Worm (Caenorhabditis elegans): Measurements from ENCODE around the gene C29F7.1.
A peak's percentile ranks its signal among the peaks of the same experiment; 100 is the strongest.

Gene C29F7.1

DNA sequence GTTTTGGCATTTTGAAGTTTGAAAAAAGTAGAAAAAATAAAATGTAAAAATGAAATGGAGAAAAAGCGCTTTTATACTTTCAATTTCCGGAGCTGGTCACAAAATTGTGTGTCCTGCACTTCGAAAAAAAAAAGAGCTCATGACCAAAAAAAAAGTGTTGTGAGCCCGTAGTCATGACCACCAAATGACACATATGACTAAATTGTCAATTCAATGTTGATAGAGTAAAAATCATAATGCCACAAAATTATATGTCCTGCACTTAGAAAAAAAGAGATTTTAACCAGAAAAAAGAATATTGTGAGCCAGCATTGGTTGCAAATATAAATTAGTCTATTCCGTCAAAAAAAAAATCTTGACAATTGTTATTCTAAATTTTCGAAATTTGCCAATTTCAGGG lies 10.5 kb upstream of the C29F7.1 start, which contains the start of gene F02C12.2:
Gene F02C12.2, minus strand, starts transcription at position 101 of the 400 bp plus-strand sequence.
- TF ChIP-seq tbx-37 (GFP tag; conservative IDR thresholded peaks at IDR 0.05): no peak
- TF ChIP-seq tbx-11 (GFP tag; IDR thresholded peaks at IDR 0.05): no peak
- TF ChIP-seq ama-1 (optimal IDR thresholded peaks at IDR 0.05): no peak
- no peak for TF ChIP-seq hmbx-1 (tag; optimal IDR thresholded peaks at IDR 0.05)
- no peak for TF ChIP-seq hnd-1 (tag; optimal IDR thresholded peaks at IDR 0.05)
- no peak for TF ChIP-seq ceh-13 (GFP tag; optimal IDR thresholded peaks at IDR 0.05)
- no peak for TF ChIP-seq F13C5.2 (tag; optimal IDR thresholded peaks at IDR 0.05)
- TF ChIP-seq B0310.2 (tag; optimal IDR thresholded peaks at IDR 0.05): no peak
- TF ChIP-seq flt-1 (GFP tag; IDR thresholded peaks at IDR 0.05): no peak
- no peak for TF ChIP-seq tra-4 (tag; optimal IDR thresholded peaks at IDR 0.05)
- TF ChIP-seq ceh-36 (tag; optimal IDR thresholded peaks at IDR 0.05): no peak
- no peak for TF ChIP-seq hmg-4 (GFP tag; optimal IDR thresholded peaks at IDR 0.05)
- TF ChIP-seq ets-7 (tag; optimal IDR thresholded peaks at IDR 0.05): no peak
- no peak for TF ChIP-seq sea-1 (GFP tag; conservative IDR thresholded peaks at IDR 0.05)
- no peak for TF ChIP-seq aly-1 (tag; optimal IDR thresholded peaks at IDR 0.05)
- no peak for TF ChIP-seq scrt-1 (GFP tag; IDR thresholded peaks at IDR 0.05)
- no peak for TF ChIP-seq pes-1 (GFP tag; IDR thresholded peaks at IDR 0.05)

DNA sequence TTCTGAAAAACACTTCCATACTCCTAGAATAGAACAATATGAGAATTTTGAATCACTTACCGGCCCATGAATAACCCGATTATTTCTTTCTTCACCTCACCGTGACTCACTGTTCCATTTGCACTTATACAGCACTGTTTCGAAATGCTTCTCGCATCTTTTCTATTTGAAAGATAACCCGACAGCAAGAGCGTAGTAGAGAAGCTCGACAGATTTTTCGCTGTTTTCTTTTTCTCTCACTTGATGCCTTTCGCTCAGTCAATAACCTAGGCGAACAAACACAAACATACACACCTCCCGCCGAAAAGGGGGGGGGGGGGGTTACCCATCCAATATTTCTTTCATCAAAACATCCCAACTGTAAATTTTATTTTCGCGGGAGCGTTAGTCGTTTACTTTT lies 8.4 kb upstream of the C29F7.1 start:
- no peak for TF ChIP-seq B0310.2 (tag; optimal IDR thresholded peaks at IDR 0.05)
- no peak for TF ChIP-seq tbx-11 (GFP tag; IDR thresholded peaks at IDR 0.05)
- no peak for TF ChIP-seq hnd-1 (tag; optimal IDR thresholded peaks at IDR 0.05)
- no peak for TF ChIP-seq tbx-37 (GFP tag; conservative IDR thresholded peaks at IDR 0.05)
- TF ChIP-seq scrt-1 (GFP tag; IDR thresholded peaks at IDR 0.05): no peak
- TF ChIP-seq tra-4 (tag; optimal IDR thresholded peaks at IDR 0.05): no peak
- no peak for TF ChIP-seq ets-7 (tag; optimal IDR thresholded peaks at IDR 0.05)
- TF ChIP-seq F13C5.2 (tag; optimal IDR thresholded peaks at IDR 0.05): no peak
- TF ChIP-seq ama-1 (optimal IDR thresholded peaks at IDR 0.05): no peak

DNA sequence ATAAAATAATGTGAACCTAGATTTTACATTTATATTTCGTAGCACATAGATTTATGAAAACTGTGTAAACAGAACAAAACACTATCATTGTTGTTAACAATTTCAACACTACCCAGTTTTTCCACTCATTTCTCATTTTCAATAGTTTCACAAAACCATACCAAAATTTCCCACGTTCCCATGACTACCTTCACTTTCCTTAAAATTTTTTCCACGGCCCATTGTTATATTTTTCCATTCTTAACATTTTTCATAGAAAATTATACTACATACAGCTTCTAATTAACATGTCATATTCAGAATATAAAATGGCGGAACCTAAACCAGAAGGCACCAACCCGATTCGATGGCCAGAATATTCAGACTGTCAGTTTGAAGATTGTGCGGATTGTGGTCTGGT lies 8.0 kb upstream of the C29F7.1 start, which contains the start of gene F02C12.1:
Gene F02C12.1, plus strand, starts transcription at position 301 of the 400 bp plus-strand sequence.
- TF ChIP-seq ceh-13 (GFP tag; optimal IDR thresholded peaks at IDR 0.05) (no peak), F13C5.2 (tag; optimal IDR thresholded peaks at IDR 0.05) (no peak), tbx-37 (GFP tag; conservative IDR thresholded peaks at IDR 0.05) (no peak), sea-1 (GFP tag; conservative IDR thresholded peaks at IDR 0.05) (no peak), ceh-36 (tag; optimal IDR thresholded peaks at IDR 0.05) (no peak), pes-1 (GFP tag; IDR thresholded peaks at IDR 0.05) (no peak), ets-7 (tag; optimal IDR thresholded peaks at IDR 0.05) (no peak), hmbx-1 (tag; optimal IDR thresholded peaks at IDR 0.05) (no peak), hnd-1 (tag; optimal IDR thresholded peaks at IDR 0.05) (no peak), scrt-1 (GFP tag; IDR thresholded peaks at IDR 0.05) (no peak), hmg-4 (GFP tag; optimal IDR thresholded peaks at IDR 0.05) (no peak), aly-1 (tag; optimal IDR thresholded peaks at IDR 0.05) (no peak), tra-4 (tag; optimal IDR thresholded peaks at IDR 0.05) (no peak), B0310.2 (tag; optimal IDR thresholded peaks at IDR 0.05) (no peak), ama-1 (optimal IDR thresholded peaks at IDR 0.05) (no peak), tbx-11 (GFP tag; IDR thresholded peaks at IDR 0.05) (no peak), flt-1 (GFP tag; IDR thresholded peaks at IDR 0.05) (no peak)

DNA sequence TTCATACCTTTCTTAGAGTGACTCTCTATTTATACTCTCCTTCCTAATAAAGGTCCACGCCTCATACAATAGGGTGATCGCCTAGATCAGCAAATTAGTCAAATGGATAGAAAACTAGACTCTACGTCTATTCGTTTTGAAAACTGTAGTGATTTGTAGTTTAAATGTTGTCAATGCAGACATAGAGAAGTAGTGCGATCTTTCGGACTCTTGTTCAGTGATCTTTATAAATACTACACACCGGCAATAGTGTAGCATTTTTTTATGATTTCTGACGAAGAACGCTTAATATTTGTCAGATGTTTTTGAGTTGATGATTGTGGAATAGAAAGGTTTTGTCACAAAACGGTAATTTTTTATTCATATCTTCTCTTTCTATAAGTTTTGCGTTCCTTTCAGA lies 1.6 kb downstream of the C29F7.1 start:
- no peak for TF ChIP-seq F13C5.2 (tag; optimal IDR thresholded peaks at IDR 0.05)
- no peak for TF ChIP-seq tbx-11 (GFP tag; IDR thresholded peaks at IDR 0.05)
- TF ChIP-seq sea-1 (GFP tag; conservative IDR thresholded peaks at IDR 0.05): no peak
- no peak for TF ChIP-seq ets-7 (tag; optimal IDR thresholded peaks at IDR 0.05)
- no peak for TF ChIP-seq tbx-37 (GFP tag; conservative IDR thresholded peaks at IDR 0.05)
- TF ChIP-seq hmbx-1 (tag; optimal IDR thresholded peaks at IDR 0.05): no peak
- no peak for TF ChIP-seq aly-1 (tag; optimal IDR thresholded peaks at IDR 0.05)
- no peak for TF ChIP-seq ceh-13 (GFP tag; optimal IDR thresholded peaks at IDR 0.05)
- TF ChIP-seq pes-1 (GFP tag; IDR thresholded peaks at IDR 0.05): no peak
- TF ChIP-seq ceh-36 (tag; optimal IDR thresholded peaks at IDR 0.05): no peak
- no peak for TF ChIP-seq hnd-1 (tag; optimal IDR thresholded peaks at IDR 0.05)
- TF ChIP-seq ama-1 (optimal IDR thresholded peaks at IDR 0.05): no peak

DNA sequence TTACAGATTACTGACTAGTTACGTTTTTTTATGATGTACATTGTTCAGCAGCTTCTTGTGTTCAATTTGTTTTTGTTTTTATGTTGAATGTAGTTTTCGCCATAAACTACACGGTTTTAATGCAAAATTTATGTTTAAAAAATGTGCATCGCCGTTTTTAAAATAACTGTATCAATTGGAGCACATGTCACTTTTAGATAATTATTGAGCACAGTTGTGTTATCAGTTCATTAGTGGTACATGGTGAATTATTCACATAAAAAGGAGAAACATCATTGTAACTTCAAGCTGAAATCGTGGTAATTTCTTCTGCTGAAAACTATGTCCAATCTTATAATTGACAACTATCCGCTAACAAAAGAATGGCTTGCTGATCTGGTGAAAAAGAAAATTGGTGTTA lies 2.6 kb downstream of the C29F7.1 start:
- TF ChIP-seq ceh-36 (tag; optimal IDR thresholded peaks at IDR 0.05): no peak
- no peak for TF ChIP-seq hmbx-1 (tag; optimal IDR thresholded peaks at IDR 0.05)
- no peak for TF ChIP-seq hnd-1 (tag; optimal IDR thresholded peaks at IDR 0.05)
- no peak for TF ChIP-seq pes-1 (GFP tag; IDR thresholded peaks at IDR 0.05)
- TF ChIP-seq scrt-1 (GFP tag; IDR thresholded peaks at IDR 0.05): no peak
- TF ChIP-seq tbx-37 (GFP tag; conservative IDR thresholded peaks at IDR 0.05): no peak
- TF ChIP-seq sea-1 (GFP tag; conservative IDR thresholded peaks at IDR 0.05): no peak
- no peak for TF ChIP-seq hmg-4 (GFP tag; optimal IDR thresholded peaks at IDR 0.05)
- no peak for TF ChIP-seq flt-1 (GFP tag; IDR thresholded peaks at IDR 0.05)
- TF ChIP-seq F13C5.2 (tag; optimal IDR thresholded peaks at IDR 0.05): no peak
- TF ChIP-seq ama-1 (optimal IDR thresholded peaks at IDR 0.05): no peak
- no peak for TF ChIP-seq tbx-11 (GFP tag; IDR thresholded peaks at IDR 0.05)
- TF ChIP-seq ceh-13 (GFP tag; optimal IDR thresholded peaks at IDR 0.05): no peak
- no peak for TF ChIP-seq tra-4 (tag; optimal IDR thresholded peaks at IDR 0.05)
- no peak for TF ChIP-seq ets-7 (tag; optimal IDR thresholded peaks at IDR 0.05)
- TF ChIP-seq B0310.2 (tag; optimal IDR thresholded peaks at IDR 0.05): no peak
- no peak for TF ChIP-seq aly-1 (tag; optimal IDR thresholded peaks at IDR 0.05)

DNA sequence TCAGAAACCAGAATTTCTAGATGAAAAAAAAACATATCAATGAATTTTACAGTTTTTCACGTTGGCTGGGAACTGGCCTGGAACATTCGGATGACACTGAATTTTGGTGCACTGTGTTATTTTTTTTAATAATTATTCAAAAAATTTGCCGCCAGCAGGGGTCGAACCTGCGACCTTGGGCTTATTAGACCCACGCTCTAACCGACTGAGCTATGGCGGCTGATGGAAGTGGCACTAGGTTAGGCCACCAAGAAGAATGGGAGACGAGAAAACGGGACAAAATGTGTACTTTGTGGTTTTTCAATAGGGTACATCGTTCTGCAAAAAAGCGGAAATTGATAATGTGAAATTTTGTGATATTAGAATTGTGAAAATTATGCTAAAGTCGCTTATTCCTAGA lies 5.2 kb downstream of the C29F7.1 start:
- no peak for TF ChIP-seq hmg-4 (GFP tag; optimal IDR thresholded peaks at IDR 0.05)
- TF ChIP-seq scrt-1 (GFP tag; IDR thresholded peaks at IDR 0.05): peak; percentile 81
- TF ChIP-seq ets-7 (tag; optimal IDR thresholded peaks at IDR 0.05): no peak
- peak; percentile 55 for TF ChIP-seq tra-4 (tag; optimal IDR thresholded peaks at IDR 0.05)
- peak; percentile 53; the same call in 1 of the 2 replicates for TF ChIP-seq tbx-37 (GFP tag; conservative IDR thresholded peaks at IDR 0.05)
- TF ChIP-seq F13C5.2 (tag; optimal IDR thresholded peaks at IDR 0.05): peak; percentile 68
- TF ChIP-seq tbx-11 (GFP tag; IDR thresholded peaks at IDR 0.05): peak; percentile 74; the same call in 1 of the 2 replicates
- TF ChIP-seq ceh-13 (GFP tag; optimal IDR thresholded peaks at IDR 0.05): peak; percentile 51
- TF ChIP-seq ceh-36 (tag; optimal IDR thresholded peaks at IDR 0.05): peak; percentile 56
- TF ChIP-seq hnd-1 (tag; optimal IDR thresholded peaks at IDR 0.05): peak; percentile 42
- peak; percentile 76 for TF ChIP-seq flt-1 (GFP tag; IDR thresholded peaks at IDR 0.05)
- peak; percentile 85 for TF ChIP-seq pes-1 (GFP tag; IDR thresholded peaks at IDR 0.05)
- peak; percentile 18 for TF ChIP-seq B0310.2 (tag; optimal IDR thresholded peaks at IDR 0.05)
- no peak for TF ChIP-seq aly-1 (tag; optimal IDR thresholded peaks at IDR 0.05)
- TF ChIP-seq ama-1 (optimal IDR thresholded peaks at IDR 0.05): no peak
- peak; percentile 11 for TF ChIP-seq hmbx-1 (tag; optimal IDR thresholded peaks at IDR 0.05)
- TF ChIP-seq sea-1 (GFP tag; conservative IDR thresholded peaks at IDR 0.05): peak; percentile 73; the same call in 1 of the 2 replicates

DNA sequence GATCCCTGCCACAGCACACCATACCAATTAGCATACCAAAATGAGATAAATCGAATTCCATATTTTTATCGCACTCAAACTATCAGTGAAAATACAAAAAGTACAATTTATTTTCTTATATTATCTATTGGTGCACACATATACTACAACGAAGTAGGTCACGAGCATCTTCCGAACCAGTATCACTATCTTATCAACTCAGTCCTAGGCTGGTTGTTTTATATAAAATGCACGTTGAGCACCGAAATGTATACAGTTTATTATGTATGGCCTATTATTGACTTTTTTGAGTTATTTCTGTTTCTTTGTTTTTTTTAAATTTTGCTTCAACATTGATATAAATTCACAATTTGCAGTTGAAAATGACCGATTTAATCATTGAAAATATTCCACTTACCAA lies 6.0 kb downstream of the C29F7.1 start, which contains the start of gene C29F7.2:
Gene C29F7.2, plus strand, starts transcription at position 357 of the 400 bp plus-strand sequence.
- TF ChIP-seq hmbx-1 (tag; optimal IDR thresholded peaks at IDR 0.05) (no peak), ceh-13 (GFP tag; optimal IDR thresholded peaks at IDR 0.05) (no peak), aly-1 (tag; optimal IDR thresholded peaks at IDR 0.05) (no peak), flt-1 (GFP tag; IDR thresholded peaks at IDR 0.05) (no peak), tra-4 (tag; optimal IDR thresholded peaks at IDR 0.05) (no peak), hmg-4 (GFP tag; optimal IDR thresholded peaks at IDR 0.05) (no peak), ceh-36 (tag; optimal IDR thresholded peaks at IDR 0.05) (no peak), scrt-1 (GFP tag; IDR thresholded peaks at IDR 0.05) (no peak), B0310.2 (tag; optimal IDR thresholded peaks at IDR 0.05) (no peak), ets-7 (tag; optimal IDR thresholded peaks at IDR 0.05) (no peak), pes-1 (GFP tag; IDR thresholded peaks at IDR 0.05) (no peak)
